Worm (Caenorhabditis elegans) whole organism, young adult: ENCODE data around the gene aars-1.

ENCODE experiments used
- F22D6.2 ChIP-seq: sonication (generic microtip); optimal IDR thresholded peaks from 2 replicates; lab custom pipeline; 2016; ENCODE audit warnings: mild to moderate bottlenecking, missing genetic modification characterization, missing compliant biosample characterization
- F49E8.2 ChIP-seq: sonication (generic microtip); optimal IDR thresholded peaks from 3 replicates; lab custom pipeline; 2017; ENCODE audit warnings: missing genetic modification characterization, mild to moderate bottlenecking, missing compliant biosample characterization, antibody characterized with exemption, moderate library complexity; ENCODE audit not compliant: insufficient read depth
- F55B11.4 ChIP-seq: sonication (generic microtip); optimal IDR thresholded peaks from 2 replicates; lab custom pipeline; 2016; ENCODE audit warnings: missing compliant biosample characterization, missing genetic modification characterization, borderline replicate concordance; ENCODE audit not compliant: insufficient read depth
- F57C9.4 ChIP-seq: sonication (generic microtip); optimal IDR thresholded peaks from 2 replicates; lab custom pipeline; 2017; ENCODE audit warnings: mild to moderate bottlenecking, missing genetic modification characterization, missing compliant biosample characterization
- T07F8.4 ChIP-seq: sonication (generic microtip); optimal IDR thresholded peaks from 2 replicates; lab custom pipeline; 2016; ENCODE audit warnings: mild to moderate bottlenecking, missing genetic modification characterization, moderate library complexity, missing compliant biosample characterization
- Y53G8AR.9 ChIP-seq: fragments of 200-800 bp; sonication (Bioruptor generic); conservative IDR thresholded peaks from 2 replicates; pipeline ENCODE4 v1.3.6; 2022; ENCODE audit warnings: missing genetic modification reagents, missing genetic modification characterization, missing compliant biosample characterization
- Y67H2A.10 ChIP-seq: fragments of 200-800 bp; sonication (Bioruptor generic); conservative IDR thresholded peaks from 2 replicates; pipeline ENCODE4 v1.3.6; 2022; ENCODE audit warnings: missing genetic modification reagents, missing genetic modification characterization, missing compliant biosample characterization
- akir-1 ChIP-seq: fragments of 200-800 bp; sonication (Bioruptor generic); optimal IDR thresholded peaks from 2 replicates; lab custom pipeline; 2018; ENCODE audit warnings: mild to moderate bottlenecking, missing genetic modification characterization, moderate library complexity, missing compliant biosample characterization
- ama-1 ChIP-seq, 3 experiments: fragments of 150-350 bp in 1 of 3; sonication (generic microtip) in 2 of 3; optimal IDR thresholded peaks; 2 replicates each; lab custom pipeline; 2014 to 2018; ENCODE audit warnings: missing biosample characterization in 2 of 3, missing genetic modification characterization in 2 of 3, missing genetic modification reagents in 2 of 3
- aptf-2 ChIP-seq: fragments of 200-800 bp; sonication (Bioruptor generic); conservative IDR thresholded peaks from 2 replicates; pipeline ENCODE4 v1.3.6; 2022; ENCODE audit warnings: missing genetic modification reagents, missing genetic modification characterization, missing compliant biosample characterization
- atf-7 ChIP-seq: sonication (generic microtip); optimal IDR thresholded peaks from 2 replicates; lab custom pipeline; 2017; ENCODE audit warnings: mild to moderate bottlenecking, missing genetic modification characterization, missing compliant biosample characterization
- attf-3 ChIP-seq: fragments of 200-800 bp; sonication (Bioruptor generic); conservative IDR thresholded peaks from 2 replicates; pipeline ENCODE4 v1.3.6; 2022; ENCODE audit warnings: missing genetic modification reagents, missing genetic modification characterization, missing compliant biosample characterization
- attf-5 ChIP-seq: fragments of 200-800 bp; sonication (Bioruptor generic); optimal IDR thresholded peaks from 2 replicates; lab custom pipeline; 2018; ENCODE audit warnings: mild to moderate bottlenecking, missing genetic modification characterization, missing compliant biosample characterization
- bed-2 ChIP-seq: fragments of 200-800 bp; sonication (Bioruptor generic); IDR thresholded peaks from 2 replicates; pipeline ENCODE4 v1.3.6; 2022; ENCODE audit warnings: missing genetic modification reagents, missing genetic modification characterization, missing compliant biosample characterization
- cebp-2 ChIP-seq: fragments of 200-800 bp; sonication (Bioruptor generic); IDR thresholded peaks from 2 replicates; pipeline ENCODE4 v1.3.6; 2022; ENCODE audit warnings: missing genetic modification characterization, missing compliant biosample characterization
- ceh-91 ChIP-seq: fragments of 200-800 bp; sonication (Bioruptor generic); IDR thresholded peaks from 2 replicates; pipeline ENCODE4 v1.3.6; 2022; ENCODE audit warnings: missing genetic modification reagents, missing genetic modification characterization, missing compliant biosample characterization
- chd-7 ChIP-seq: sonication (generic microtip); optimal IDR thresholded peaks from 2 replicates; lab custom pipeline; 2016; ENCODE audit warnings: mild to moderate bottlenecking, missing genetic modification characterization, moderate library complexity, missing compliant biosample characterization
- die-1 ChIP-seq: sonication (generic microtip); optimal IDR thresholded peaks from 2 replicates; lab custom pipeline; 2016; ENCODE audit warnings: missing genotype, mild to moderate bottlenecking, missing genetic modification characterization, missing compliant biosample characterization
- dox-1 ChIP-seq: fragments of 200-800 bp; sonication (Bioruptor generic); IDR thresholded peaks from 2 replicates; pipeline ENCODE4 v1.3.6; 2022; ENCODE audit warnings: missing genetic modification reagents, missing genetic modification characterization, missing compliant biosample characterization
- dpff-1 ChIP-seq: sonication (generic microtip); optimal IDR thresholded peaks from 2 replicates; lab custom pipeline; 2017; ENCODE audit warnings: mild to moderate bottlenecking, missing genetic modification characterization, missing compliant biosample characterization
- egrh-3 ChIP-seq: fragments of 200-800 bp; sonication (Bioruptor generic); IDR thresholded peaks from 2 replicates; pipeline ENCODE4 v1.3.6; 2022; ENCODE audit warnings: missing genetic modification reagents, missing genetic modification characterization, missing compliant biosample characterization
- ekl-4 ChIP-seq: fragments of 200-800 bp; sonication (Bioruptor generic); IDR thresholded peaks from 2 replicates; pipeline ENCODE4 v1.3.6; 2022; ENCODE audit warnings: missing genetic modification reagents, missing genetic modification characterization, missing compliant biosample characterization
- hlh-12 ChIP-seq: sonication (generic microtip); optimal IDR thresholded peaks from 2 replicates; lab custom pipeline; 2016; ENCODE audit warnings: missing genetic modification characterization, missing compliant biosample characterization
- hmg-20 ChIP-seq: fragments of 200-800 bp; sonication (Bioruptor generic); IDR thresholded peaks from 2 replicates; pipeline ENCODE4 v1.3.6; 2022; ENCODE audit warnings: missing genetic modification reagents, missing genetic modification characterization, missing compliant biosample characterization
- lag-1 ChIP-seq: fragments of 200-800 bp; sonication (Bioruptor generic); IDR thresholded peaks from 2 replicates; pipeline ENCODE4 v1.3.6; 2022; ENCODE audit warnings: missing genetic modification reagents, missing genetic modification characterization, missing compliant biosample characterization
- let-607 ChIP-seq, 2 experiments: fragments of 200-800 bp in 1 of 2; sonication (Bioruptor generic) in 1 of 2; sonication (generic microtip) in 1 of 2; optimal IDR thresholded peaks; 2 replicates each; lab custom pipeline; 2016 to 2018; ENCODE audit warnings: mild to moderate bottlenecking in 2 of 2, missing compliant biosample characterization in 2 of 2, missing genetic modification characterization in 2 of 2, moderate library complexity in 2 of 2, missing genotype in 1 of 2
- lsy-27 ChIP-seq: sonication (generic microtip); optimal IDR thresholded peaks from 2 replicates; lab custom pipeline; 2017; ENCODE audit warnings: missing genetic modification characterization, mild to moderate bottlenecking, missing compliant biosample characterization, antibody characterized with exemption, missing genotype, borderline replicate concordance; ENCODE audit not compliant: insufficient read depth
- madf-3 ChIP-seq: fragments of 200-800 bp; sonication (Bioruptor generic); IDR thresholded peaks from 2 replicates; pipeline ENCODE4 v1.3.6; 2022; ENCODE audit warnings: missing genetic modification reagents, missing genetic modification characterization, missing compliant biosample characterization
- madf-6 ChIP-seq: fragments of 200-800 bp; sonication (Bioruptor generic); IDR thresholded peaks from 2 replicates; pipeline ENCODE4 v1.3.6; 2022; ENCODE audit warnings: missing genetic modification reagents, missing genetic modification characterization, missing compliant biosample characterization
- mcd-1 ChIP-seq: fragments of 200-800 bp; sonication (Bioruptor generic); IDR thresholded peaks from 2 replicates; pipeline ENCODE4 v1.3.6; 2022; ENCODE audit warnings: missing genetic modification reagents, missing genetic modification characterization, missing compliant biosample characterization
- mel-28 ChIP-seq: sonication (generic microtip); optimal IDR thresholded peaks from 2 replicates; lab custom pipeline; 2016; ENCODE audit warnings: borderline replicate concordance, mild to moderate bottlenecking, missing genetic modification characterization, missing compliant biosample characterization
- mes-4 ChIP-seq: sonication (generic microtip); optimal IDR thresholded peaks from 2 replicates; lab custom pipeline; 2016; ENCODE audit warnings: missing genotype, missing genetic modification characterization, missing compliant biosample characterization
- mxl-1 ChIP-seq: sonication (generic microtip); optimal IDR thresholded peaks from 2 replicates; lab custom pipeline; 2016; ENCODE audit warnings: missing genetic modification characterization, missing compliant biosample characterization
- nfya-1 ChIP-seq: sonication (generic microtip); optimal IDR thresholded peaks from 2 replicates; lab custom pipeline; 2017; ENCODE audit warnings: antibody characterized with exemption, missing compliant biosample characterization, missing genetic modification characterization, borderline replicate concordance; ENCODE audit not compliant: insufficient read depth
- nfyb-1 ChIP-seq: fragments of 200-800 bp; sonication (Bioruptor generic); IDR thresholded peaks from 2 replicates; pipeline ENCODE4 v1.3.6; 2022; ENCODE audit warnings: missing genetic modification reagents, missing genetic modification characterization, missing compliant biosample characterization
- nhr-90 ChIP-seq: sonication (generic microtip); optimal IDR thresholded peaks from 2 replicates; lab custom pipeline; 2016; ENCODE audit warnings: missing genotype, mild to moderate bottlenecking, missing genetic modification characterization, missing compliant biosample characterization
- rec-8 ChIP-seq, 2 experiments: sonication (generic microtip); optimal IDR thresholded peaks; 2 replicates each; lab custom pipeline; 2016; ENCODE audit warnings: mild to moderate bottlenecking in 2 of 2, missing genetic modification characterization in 2 of 2, missing genetic modification reagents in 2 of 2, missing genotype in 2 of 2, missing biosample characterization in 1 of 2, missing compliant biosample characterization in 1 of 2, moderate library complexity in 1 of 2
- snpc-1.1 ChIP-seq: sonication (generic microtip); optimal IDR thresholded peaks from 2 replicates; lab custom pipeline; 2017; ENCODE audit warnings: missing genetic modification characterization, mild to moderate bottlenecking, missing compliant biosample characterization, antibody characterized with exemption, moderate library complexity, missing genotype, missing genetic modification reagents; ENCODE audit not compliant: insufficient read depth
- tbx-9 ChIP-seq: sonication (generic microtip); optimal IDR thresholded peaks from 2 replicates; lab custom pipeline; 2016; ENCODE audit warnings: borderline replicate concordance, missing genetic modification characterization, inconsistent platforms, missing compliant biosample characterization
- unc-130 ChIP-seq: sonication (generic microtip); optimal IDR thresholded peaks from 2 replicates; lab custom pipeline; 2016; ENCODE audit warnings: missing genetic modification reagents, missing genetic modification characterization, missing compliant biosample characterization
- unc-62 ChIP-seq: fragments of 150-350 bp; optimal IDR thresholded peaks from 2 replicates; lab custom pipeline; 2014; ENCODE audit warnings: missing biosample characterization, missing genetic modification reagents, missing genetic modification characterization
- zfh-2 ChIP-seq: fragments of 200-800 bp; sonication (Bioruptor generic); conservative IDR thresholded peaks from 2 replicates; pipeline ENCODE4 v1.3.6; 2022; ENCODE audit warnings: missing genetic modification reagents, missing genetic modification characterization, missing compliant biosample characterization
- ztf-3 ChIP-seq: fragments of 200-800 bp; sonication (Bioruptor generic); optimal IDR thresholded peaks from 2 replicates; lab custom pipeline; 2018; ENCODE audit warnings: mild to moderate bottlenecking, missing genetic modification characterization, missing compliant biosample characterization

The aars-1 gene

DNA sequence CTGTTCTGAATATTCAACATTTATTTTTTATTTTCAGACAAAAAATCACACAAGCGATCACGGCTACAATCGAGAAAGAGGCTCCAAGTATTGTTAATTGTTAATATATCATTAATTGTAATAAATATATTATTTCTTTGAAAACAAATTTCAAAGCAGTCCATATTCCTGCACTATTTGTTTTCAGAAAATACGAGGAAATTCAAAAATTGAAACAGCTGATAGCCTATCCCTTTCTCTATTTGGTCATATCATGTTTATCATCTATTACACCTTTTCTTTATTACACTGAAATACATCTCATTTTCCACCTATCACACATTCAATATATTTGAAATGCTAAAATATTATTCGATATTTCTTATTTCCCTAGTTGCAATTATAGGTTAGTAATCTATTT lies 19.3 kb downstream of the aars-1 start, which contains the start of gene W02B12.13:
Gene W02B12.13 (plus strand): TSS at position 301 of the 400 bp plus-strand sequence.
- TF ChIP-seq hlh-12 (tag; lab: Kevin White, UChicago) (no peak), nhr-90 (tag; lab: Kevin White, UChicago) (no peak), Y67H2A.10 (GFP tag; lab: Robert Waterston, UW) (no peak), bed-2 (GFP tag; lab: Robert Waterston, UW) (no peak), ekl-4 (GFP tag; lab: Robert Waterston, UW) (no peak), hmg-20 (GFP tag; lab: Robert Waterston, UW) (no peak), chd-7 (tag; lab: Kevin White, UChicago) (no peak), mxl-1 (tag; lab: Kevin White, UChicago) (no peak), unc-130 (GFP tag; lab: Kevin White, UChicago) (no peak), cebp-2 (GFP tag; lab: Robert Waterston, UW) (no peak), F49E8.2 (tag; lab: Kevin White, UChicago) (no peak), tbx-9 (tag; lab: Kevin White, UChicago) (no peak), lsy-27 (tag; lab: Kevin White, UChicago) (no peak), rec-8 (tag; optimal IDR thresholded peaks at IDR 0.05; lab: Kevin White, UChicago) (no peak), let-607 (tag; optimal IDR thresholded peaks at IDR 0.05; lab: Kevin White, UChicago) (no peak), akir-1 (GFP tag; lab: Kevin White, UChicago) (no peak), dpff-1 (tag; lab: Kevin White, UChicago) (no peak), madf-3 (GFP tag; lab: Robert Waterston, UW) (no peak), F22D6.2 (tag; lab: Kevin White, UChicago) (no peak), mel-28 (tag; lab: Kevin White, UChicago) (no peak)

- TF ChIP-seq madf-6 (GFP tag; lab: Robert Waterston, UW) (0 out of 2 replicates have a peak, but pooled peaks have one; percentile 39), Y53G8AR.9 (no peak)
These were observed 20.4 kb downstream of the aars-1 start, which contains the start of gene adbp-1 for ce11 chrII:11443862-11444261. Gene adbp-1, plus strand, starts transcription at chrII:11444162.

DNA sequence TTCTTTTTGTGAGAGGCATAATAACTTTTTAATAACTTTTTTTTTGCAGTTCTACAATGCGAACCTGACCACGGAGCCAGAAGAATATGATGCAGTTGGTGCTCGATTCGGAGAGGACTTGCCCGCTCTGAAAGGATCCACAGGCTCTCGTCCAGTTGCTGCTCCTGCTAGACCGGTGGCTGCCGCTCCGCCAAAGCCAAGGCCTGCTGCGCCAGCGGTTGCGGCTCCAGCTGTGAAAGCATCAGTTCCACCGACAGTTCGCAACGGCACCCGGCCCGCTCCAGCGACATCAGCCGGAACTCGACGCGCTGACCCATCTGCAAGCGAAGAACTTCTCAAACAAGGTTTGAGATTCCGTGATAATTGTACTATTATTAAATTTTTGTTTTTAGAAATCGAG lies 21.2 kb downstream of the aars-1 start:
- no peak for TF ChIP-seq nfyb-1 (GFP tag; lab: Robert Waterston, UW)
- TF ChIP-seq ceh-91: no peak
- TF ChIP-seq die-1 (tag; lab: Kevin White, UChicago): no peak
- TF ChIP-seq T07F8.4 (tag; lab: Kevin White, UChicago): no peak
- TF ChIP-seq madf-3 (GFP tag; lab: Robert Waterston, UW): no peak
- no peak for TF ChIP-seq dox-1 (GFP tag; lab: Robert Waterston, UW)
- TF ChIP-seq F55B11.4 (tag; lab: Kevin White, UChicago): no peak
- no peak for TF ChIP-seq ama-1 (optimal IDR thresholded peaks at IDR 0.05; lab: Kevin White, UChicago)
- no peak for TF ChIP-seq ama-1 (GFP tag; optimal IDR thresholded peaks at IDR 0.05; lab: Kevin White, UChicago)
- no peak for TF ChIP-seq attf-3 (GFP tag; lab: Robert Waterston, UW)
- TF ChIP-seq aptf-2 (GFP tag; lab: Robert Waterston, UW): no peak
- TF ChIP-seq nfya-1: no peak
- TF ChIP-seq ztf-3 (GFP tag; lab: Kevin White, UChicago): no peak
- TF ChIP-seq lsy-27 (tag; lab: Kevin White, UChicago): no peak
- TF ChIP-seq snpc-1.1 (tag; lab: Kevin White, UChicago): no peak
- TF ChIP-seq mes-4 (tag; lab: Kevin White, UChicago): no peak
- TF ChIP-seq zfh-2 (GFP tag; lab: Robert Waterston, UW): peak; percentile 92
- TF ChIP-seq nhr-90 (tag; lab: Kevin White, UChicago): no peak
- TF ChIP-seq atf-7 (tag; lab: Kevin White, UChicago): no peak
- TF ChIP-seq F57C9.4 (tag; lab: Kevin White, UChicago): no peak
- TF ChIP-seq attf-5 (GFP tag; lab: Kevin White, UChicago): no peak
- TF ChIP-seq unc-62 (GFP tag; lab: Kevin White, UChicago): no peak
- no peak for TF ChIP-seq Y53G8AR.9
- TF ChIP-seq egrh-3 (GFP tag; lab: Robert Waterston, UW): peak; percentile 93
- TF ChIP-seq mcd-1 (GFP tag; lab: Robert Waterston, UW): no peak
- 0 out of 2 replicates have a peak, but pooled peaks have one; percentile 32 for TF ChIP-seq lag-1
- no peak for TF ChIP-seq let-607 (tag; optimal IDR thresholded peaks at IDR 0.05; lab: Kevin White, UChicago)
